Worm (Caenorhabditis elegans): ENCODE results near the gene wdfy-2.

ce11 chrII:9369394-9369793 lies 49.7 kb downstream of the wdfy-2 start:
- TF ChIP-seq med-1 (GFP tag; optimal IDR thresholded peaks at IDR 0.05; ENCODE audit: insufficient read depth) (no peak), ztf-23 (GFP tag; IDR thresholded peaks at IDR 0.05) (no peak), cog-1 (tag; optimal IDR thresholded peaks at IDR 0.05) (no peak), flt-1 (GFP tag; IDR thresholded peaks at IDR 0.05) (no peak)
